Fruit fly (Drosophila melanogaster) whole organism, prepupa: ENCODE measurements around the gene CG17930.

Source experiments
- Blimp-1 ChIP-seq: fragments of 200-800 bp; sonication (Bioruptor generic); optimal IDR thresholded peaks from 3 replicates; lab custom pipeline; 2017; ENCODE audit warnings: missing biosample characterization, missing genetic modification characterization, mild to moderate bottlenecking, moderate library complexity, missing genetic modification reagents
- CG10631 ChIP-seq: fragments of 200-800 bp; sonication (Bioruptor generic); optimal IDR thresholded peaks from 2 replicates; lab custom pipeline; 2016; ENCODE audit warnings: missing biosample characterization, missing genetic modification characterization
- CG10669 ChIP-seq: fragments of 200-800 bp; sonication (Bioruptor generic); optimal IDR thresholded peaks from 3 replicates; lab custom pipeline; 2018; ENCODE audit warnings: missing biosample characterization, mild to moderate bottlenecking, missing genetic modification characterization, moderate library complexity
- CG11294 ChIP-seq: fragments of 200-800 bp; sonication (Bioruptor generic); IDR thresholded peaks from 2 replicates; pipeline ENCODE4 v1.3.6; 2022; ENCODE audit warnings: missing biosample characterization, missing genetic modification characterization
- CG11762 ChIP-seq: fragments of 200-800 bp; sonication (Bioruptor generic); optimal IDR thresholded peaks from 3 replicates; lab custom pipeline; 2016; ENCODE audit warnings: missing biosample characterization, missing genetic modification characterization; ENCODE audit not compliant: insufficient read depth
- CG11902 ChIP-seq: fragments of 200-800 bp; sonication (Bioruptor generic); optimal IDR thresholded peaks from 3 replicates; lab custom pipeline; 2016; ENCODE audit warnings: missing biosample characterization, missing genetic modification characterization
- CG15336 ChIP-seq: fragments of 200-800 bp; sonication (Bioruptor generic); IDR thresholded peaks from 2 replicates; pipeline ENCODE4 v1.3.6; 2022; ENCODE audit warnings: missing biosample characterization, missing genetic modification characterization
- CG1621 ChIP-seq: fragments of 200-800 bp; sonication (Bioruptor generic); optimal IDR thresholded peaks from 3 replicates; lab custom pipeline; 2018; ENCODE audit warnings: missing biosample characterization, mild to moderate bottlenecking, missing genetic modification characterization
- CG16779 ChIP-seq: fragments of 200-800 bp; sonication (Bioruptor generic); optimal IDR thresholded peaks from 3 replicates; lab custom pipeline; 2017; ENCODE audit warnings: missing biosample characterization, mild to moderate bottlenecking, missing genetic modification characterization
- CG3032 ChIP-seq: fragments of 200-800 bp; optimal IDR thresholded peaks from 2 replicates; lab custom pipeline; 2019; ENCODE audit warnings: missing biosample characterization, mild to moderate bottlenecking, missing genetic modification characterization, moderate library complexity
- CG31627 ChIP-seq: fragments of 200-800 bp; sonication (Bioruptor generic); optimal IDR thresholded peaks from 3 replicates; lab custom pipeline; 2016; ENCODE audit warnings: missing biosample characterization, missing genetic modification characterization
- CG32006 ChIP-seq: fragments of 200-800 bp; sonication (Bioruptor generic); optimal IDR thresholded peaks from 3 replicates; lab custom pipeline; 2017; ENCODE audit warnings: missing biosample characterization, mild to moderate bottlenecking, missing genetic modification characterization
- CG34406 ChIP-seq: fragments of 200-800 bp; sonication (Bioruptor generic); optimal IDR thresholded peaks from 3 replicates; lab custom pipeline; 2016; ENCODE audit warnings: missing biosample characterization, missing genetic modification characterization
- CG3919 ChIP-seq: fragments of 200-800 bp; sonication (Bioruptor generic); optimal IDR thresholded peaks from 3 replicates; lab custom pipeline; 2016; ENCODE audit warnings: missing biosample characterization, missing genetic modification characterization
- CG6163 ChIP-seq: fragments of 200-800 bp; sonication (Bioruptor generic); IDR thresholded peaks from 3 replicates; pipeline ENCODE4 v1.3.6; 2022; ENCODE audit warnings: missing biosample characterization, missing genetic modification characterization
- CG6276 ChIP-seq: fragments of 200-800 bp; sonication (Bioruptor generic); optimal IDR thresholded peaks from 2 replicates; lab custom pipeline; 2017; ENCODE audit warnings: missing biosample characterization, mild to moderate bottlenecking, missing genetic modification characterization
- CG6792 ChIP-seq: fragments of 200-800 bp; sonication (Bioruptor generic); optimal IDR thresholded peaks from 3 replicates; lab custom pipeline; 2016; ENCODE audit warnings: missing biosample characterization, missing genetic modification characterization
- CG6808 ChIP-seq: fragments of 200-800 bp; sonication (Bioruptor generic); optimal IDR thresholded peaks from 3 replicates; lab custom pipeline; 2017; ENCODE audit warnings: missing biosample characterization, missing genetic modification characterization, mild to moderate bottlenecking, moderate library complexity, missing genetic modification reagents
- CG7368 ChIP-seq: fragments of 200-800 bp; sonication (Bioruptor generic); optimal IDR thresholded peaks from 3 replicates; lab custom pipeline; 2016; ENCODE audit warnings: missing biosample characterization, missing genetic modification characterization
- CG8119 ChIP-seq: fragments of 200-800 bp; sonication (Bioruptor generic); IDR thresholded peaks from 3 replicates; pipeline ENCODE4 v1.3.6; 2022; ENCODE audit warnings: missing biosample characterization, missing genetic modification characterization
- CG8319 ChIP-seq: fragments of 200-800 bp; sonication (Bioruptor generic); optimal IDR thresholded peaks from 3 replicates; lab custom pipeline; 2016; ENCODE audit warnings: missing biosample characterization, missing genetic modification characterization
- CG8632 ChIP-seq: fragments of 200-800 bp; sonication (Bioruptor generic); optimal IDR thresholded peaks from 3 replicates; lab custom pipeline; 2016; ENCODE audit warnings: missing biosample characterization, missing genetic modification characterization
- CG9139 ChIP-seq: fragments of 200-800 bp; sonication (Bioruptor generic); optimal IDR thresholded peaks from 3 replicates; lab custom pipeline; 2017; ENCODE audit warnings: missing biosample characterization, mild to moderate bottlenecking, missing genetic modification characterization
- Eip75B ChIP-seq: fragments of 200-800 bp; sonication (Bioruptor generic); optimal IDR thresholded peaks from 3 replicates; lab custom pipeline; 2016; ENCODE audit warnings: missing biosample characterization, missing genetic modification characterization
- Eip78C ChIP-seq: fragments of 200-800 bp; sonication (Bioruptor generic); peaks from one replicate; lab custom pipeline; 2016; ENCODE audit warnings: missing biosample characterization, missing genetic modification characterization
- Ets21C ChIP-seq: fragments of 200-800 bp; sonication (Bioruptor generic); optimal IDR thresholded peaks from 3 replicates; lab custom pipeline; 2016; ENCODE audit warnings: missing biosample characterization, missing genetic modification characterization
- Ets96B ChIP-seq: fragments of 200-800 bp; optimal IDR thresholded peaks from 2 replicates; lab custom pipeline; 2019; ENCODE audit warnings: missing biosample characterization, mild to moderate bottlenecking, missing genetic modification characterization, moderate library complexity
- Gug ChIP-seq: fragments of 200-800 bp; sonication (Bioruptor generic); IDR thresholded peaks from 2 replicates; pipeline ENCODE4 v1.3.6; 2022; ENCODE audit warnings: missing biosample characterization, missing genetic modification characterization
- Hr38 ChIP-seq: sonication (Bioruptor generic); optimal IDR thresholded peaks from 2 replicates; lab custom pipeline; 2016; ENCODE audit warnings: missing biosample characterization, missing genetic modification characterization
- Hr4 ChIP-seq: fragments of 200-800 bp; sonication (Bioruptor generic); optimal IDR thresholded peaks from 3 replicates; lab custom pipeline; 2016; ENCODE audit warnings: missing biosample characterization, missing genetic modification characterization
- Lpt ChIP-seq: fragments of 200-800 bp; sonication (Bioruptor generic); optimal IDR thresholded peaks from 3 replicates; lab custom pipeline; 2016; ENCODE audit warnings: missing biosample characterization, missing genetic modification characterization
- Met ChIP-seq: fragments of 200-800 bp; sonication (Bioruptor generic); optimal IDR thresholded peaks from 3 replicates; lab custom pipeline; 2016; ENCODE audit warnings: missing biosample characterization, missing genetic modification characterization
- Smox ChIP-seq: fragments of 200-800 bp; sonication (Bioruptor generic); optimal IDR thresholded peaks from 3 replicates; lab custom pipeline; 2016; ENCODE audit warnings: missing biosample characterization, missing genetic modification characterization
- Sox14 ChIP-seq: fragments of 200-800 bp; sonication (Bioruptor generic); optimal IDR thresholded peaks from 3 replicates; lab custom pipeline; 2016; ENCODE audit warnings: missing biosample characterization, missing genetic modification characterization
- Sox15 ChIP-seq: fragments of 200-800 bp; sonication (Bioruptor generic); optimal IDR thresholded peaks from 3 replicates; lab custom pipeline; 2016; ENCODE audit warnings: missing biosample characterization, missing genetic modification characterization
- achi ChIP-seq: fragments of 200-800 bp; sonication (Bioruptor generic); optimal IDR thresholded peaks from 3 replicates; lab custom pipeline; 2016; ENCODE audit warnings: missing biosample characterization, missing genetic modification characterization
- acj6 ChIP-seq: fragments of 200-800 bp; sonication (Bioruptor generic); optimal IDR thresholded peaks from 3 replicates; lab custom pipeline; 2016; ENCODE audit warnings: missing biosample characterization, missing genetic modification characterization
- cyc ChIP-seq: fragments of 200-800 bp; sonication (Bioruptor generic); optimal IDR thresholded peaks from 3 replicates; lab custom pipeline; 2016; ENCODE audit warnings: missing biosample characterization, missing genetic modification characterization
- dac ChIP-seq: fragments of 200-800 bp; sonication (Bioruptor generic); optimal IDR thresholded peaks from 2 replicates; lab custom pipeline; 2017; ENCODE audit warnings: missing biosample characterization, mild to moderate bottlenecking, missing genetic modification characterization
- esn ChIP-seq: fragments of 200-800 bp; sonication (Bioruptor generic); optimal IDR thresholded peaks from 2 replicates; lab custom pipeline; 2016; ENCODE audit warnings: missing biosample characterization, mild to moderate bottlenecking, missing genetic modification characterization, moderate library complexity
- fd59A ChIP-seq: fragments of 200-800 bp; sonication (Bioruptor generic); optimal IDR thresholded peaks from 2 replicates; lab custom pipeline; 2017; ENCODE audit warnings: missing biosample characterization, mild to moderate bottlenecking, missing genetic modification characterization, missing genetic modification reagents
- fd85E ChIP-seq: fragments of 200-800 bp; sonication (Bioruptor generic); optimal IDR thresholded peaks from 3 replicates; lab custom pipeline; 2016; ENCODE audit warnings: missing biosample characterization, missing genetic modification characterization
- fkh ChIP-seq: fragments of 200-800 bp; sonication (Bioruptor generic); optimal IDR thresholded peaks from 3 replicates; lab custom pipeline; 2017; ENCODE audit warnings: missing biosample characterization, mild to moderate bottlenecking, missing genetic modification characterization, moderate library complexity
- lz ChIP-seq: fragments of 200-800 bp; sonication (Bioruptor generic); optimal IDR thresholded peaks from 3 replicates; lab custom pipeline; 2016; ENCODE audit warnings: missing biosample characterization, missing genetic modification characterization
- net ChIP-seq: fragments of 200-800 bp; sonication (Bioruptor generic); optimal IDR thresholded peaks from 3 replicates; lab custom pipeline; 2016; ENCODE audit warnings: missing biosample characterization, missing genetic modification characterization
- pdm3 ChIP-seq: fragments of 200-800 bp; sonication (Bioruptor generic); optimal IDR thresholded peaks from 3 replicates; lab custom pipeline; 2016; ENCODE audit warnings: missing biosample characterization, missing genetic modification characterization
- salr ChIP-seq, 2 experiments: fragments of 200-800 bp; sonication (Bioruptor generic); optimal IDR thresholded peaks; 3 replicates each; lab custom pipeline; 2016 to 2018; ENCODE audit warnings: missing biosample characterization in 2 of 2, missing genetic modification characterization in 2 of 2, mild to moderate bottlenecking in 1 of 2
- spab ChIP-seq: fragments of 200-800 bp; sonication (Bioruptor generic); optimal IDR thresholded peaks from 2 replicates; lab custom pipeline; 2017; ENCODE audit warnings: missing biosample characterization, mild to moderate bottlenecking, missing genetic modification characterization, missing genetic modification reagents
- ss ChIP-seq, 2 experiments: fragments of 200-800 bp; sonication (Bioruptor generic); optimal IDR thresholded peaks; 2 replicates in 1 of 2; 3 replicates in 1 of 2; lab custom pipeline; 2017 to 2018; ENCODE audit warnings: mild to moderate bottlenecking in 2 of 2, missing biosample characterization in 2 of 2, missing genetic modification characterization in 2 of 2, moderate library complexity in 1 of 2
- svp ChIP-seq: fragments of 200-800 bp; sonication (Bioruptor generic); peaks from one replicate; lab custom pipeline; 2016; ENCODE audit warnings: missing biosample characterization, missing genetic modification characterization
- topi ChIP-seq: fragments of 200-800 bp; sonication (Bioruptor generic); optimal IDR thresholded peaks from 3 replicates; lab custom pipeline; 2016; ENCODE audit warnings: missing biosample characterization, missing genetic modification characterization
- vri ChIP-seq: fragments of 200-800 bp; sonication (Bioruptor generic); optimal IDR thresholded peaks from 3 replicates; lab custom pipeline; 2016; ENCODE audit warnings: missing biosample characterization, mild to moderate bottlenecking, missing genetic modification characterization

CG17930 gene

DNA sequence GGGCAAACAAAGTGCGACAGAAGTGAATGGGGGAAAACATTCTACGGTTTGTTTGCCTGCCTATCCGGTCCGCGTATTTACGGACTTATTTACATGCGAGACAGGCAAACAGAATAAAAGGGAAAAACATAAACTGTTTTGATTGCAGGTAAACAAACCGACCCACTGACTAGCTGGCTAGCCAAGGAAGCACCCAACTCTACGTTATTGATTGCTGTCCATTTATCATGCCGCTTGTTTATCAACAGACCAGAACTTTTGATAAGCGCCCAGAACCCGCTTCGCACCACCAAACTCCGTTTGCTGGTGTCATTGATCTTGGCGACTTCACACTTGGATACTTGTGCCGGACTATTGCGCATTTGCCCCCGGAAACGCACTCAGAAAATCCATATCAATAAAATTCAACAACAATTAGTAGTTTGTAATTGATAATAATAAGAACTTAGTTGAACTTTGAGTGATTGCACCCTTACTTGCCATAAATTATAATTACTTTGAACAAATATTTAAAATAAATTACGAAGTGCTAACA lies 4.2 kb downstream of the CG17930 start:
- TF ChIP-seq CG34406 (GFP tag; lab: Kevin White, UChicago) (peak; percentile 49), pdm3 (no peak), Hr38 (GFP tag; lab: Kevin White, UChicago) (no peak), Gug (GFP tag; lab: Robert Waterston, UW) (no peak), Sox15 (GFP tag; lab: Kevin White, UChicago) (no peak), CG8319 (GFP tag; lab: Kevin White, UChicago) (no peak), CG6276 (GFP tag; lab: Kevin White, UChicago) (peak; percentile 20), Lpt (no peak), Smox (GFP tag; lab: Kevin White, UChicago) (no peak), fkh (GFP tag; lab: Kevin White, UChicago) (peak; percentile 97), CG6163 (GFP tag; lab: Robert Waterston, UW) (peak; percentile 16; the same call in 2 of the 3 replicates), CG32006 (GFP tag; lab: Kevin White, UChicago) (peak; percentile 18), CG15336 (GFP tag; lab: Robert Waterston, UW) (no peak), CG3919 (GFP tag; lab: Kevin White, UChicago) (no peak), Ets96B (no peak), Ets21C (GFP tag; lab: Kevin White, UChicago) (no peak), esn (GFP tag; lab: Kevin White, UChicago) (peak; percentile 53), Blimp-1 (GFP tag; lab: Kevin White, UChicago) (no peak), CG16779 (tag; lab: Kevin White, UChicago) (no peak), CG8632 (GFP tag; lab: Kevin White, UChicago) (peak; percentile 14), salr (GFP tag; optimal IDR thresholded peaks at IDR 0.05; lab: Kevin White, UChicago) (peak; percentile 18 to 46), spab (GFP tag; lab: Kevin White, UChicago) (peak; percentile 71), CG10669 (peak; percentile 44), CG1621 (tag; lab: Kevin White, UChicago) (peak; percentile 62), CG8119 (no peak), Met (peak; percentile 60), cyc (GFP tag; lab: Kevin White, UChicago) (no peak), CG10631 (GFP tag; lab: Kevin White, UChicago) (peak; percentile 14), Eip75B (GFP tag; lab: Kevin White, UChicago) (no peak), CG3032 (tag; lab: Kevin White, UChicago) (peak; percentile 4), fd85E (no peak), CG6792 (GFP tag; lab: Kevin White, UChicago) (peak; percentile 26), CG7368 (GFP tag; lab: Kevin White, UChicago) (no peak), Sox14 (no peak), achi (no peak), CG11902 (GFP tag; lab: Kevin White, UChicago) (no peak), lz (GFP tag; lab: Kevin White, UChicago) (peak; percentile 13), net (no peak), topi (GFP tag; lab: Kevin White, UChicago) (peak; percentile 11), svp (GFP tag; lab: Kevin White, UChicago) (no peak), acj6 (peak; percentile 13), fd59A (GFP tag; lab: Kevin White, UChicago) (peak; percentile 43), CG9139 (peak; percentile 56), CG11294 (GFP tag; lab: Robert Waterston, UW) (no peak), ss (GFP tag; optimal IDR thresholded peaks at IDR 0.05; lab: Kevin White, UChicago) (peak; percentile 90 to 92), CG11762 (GFP tag; lab: Kevin White, UChicago) (no peak), Eip78C (GFP tag; lab: Kevin White, UChicago) (peak; percentile 78), CG31627 (GFP tag; lab: Kevin White, UChicago) (peak; percentile 33), vri (GFP tag; lab: Kevin White, UChicago) (peak; percentile 66), Hr4 (GFP tag; lab: Kevin White, UChicago) (no peak), CG6808 (GFP tag; lab: Kevin White, UChicago) (peak; percentile 41), dac (no peak)
